Fruit fly (Drosophila melanogaster): ENCODE measurements around the gene CG31606.

Gene CG31606

dm6 chr2L:8159498-8159897 is 12.1 kb downstream of the CG31606 start, which contains the start of the genes PAPLA1 and Rbsn-5 (continued):
- no peak for TF ChIP-seq CG34224 (GFP tag; IDR thresholded peaks at IDR 0.05; ENCODE audit: partially characterized antibody)
- peak; percentile 88 for TF ChIP-seq CG17612 (GFP tag; IDR thresholded peaks at IDR 0.05)
- peak; percentile 94 for TF ChIP-seq dysf (GFP tag; IDR thresholded peaks at IDR 0.05)
- peak; percentile 92 for TF ChIP-seq ci (GFP tag; IDR thresholded peaks at IDR 0.05)
- peak; percentile 35 for TF ChIP-seq CG14965 (GFP tag; optimal IDR thresholded peaks at IDR 0.05; ENCODE audit: borderline replicate concordance)
- peak; percentile 77 for TF ChIP-seq kah (GFP tag; optimal IDR thresholded peaks at IDR 0.05)
- peak; percentile 85 for TF ChIP-seq CG17568 (GFP tag; optimal IDR thresholded peaks at IDR 0.05)
- peak; percentile 91 for TF ChIP-seq C15 (GFP tag; IDR thresholded peaks at IDR 0.05)
- TF ChIP-seq GATAe (GFP tag; conservative IDR thresholded peaks at IDR 0.05): peak; percentile 74
- TF ChIP-seq CG1602 (GFP tag; optimal IDR thresholded peaks at IDR 0.05): peak; percentile 94
- peak; percentile 86 for TF ChIP-seq Awh (GFP tag; IDR thresholded peaks at IDR 0.05)
- TF ChIP-seq CG17361 (GFP tag; IDR thresholded peaks at IDR 0.05): peak; percentile 95
- TF ChIP-seq CG11398 (GFP tag; optimal IDR thresholded peaks at IDR 0.05): peak; percentile 88
- TF ChIP-seq twi (tag; optimal IDR thresholded peaks at IDR 0.05): peak; percentile 80
- no peak for TF ChIP-seq CG2129 (GFP tag; IDR thresholded peaks at IDR 0.05; ENCODE audit: partially characterized antibody)
- TF ChIP-seq CG10431 (GFP tag; optimal IDR thresholded peaks at IDR 0.05): peak; percentile 69
- peak; percentile 93 for TF ChIP-seq CG14014 (GFP tag; IDR thresholded peaks at IDR 0.05)
- peak; percentile 88 for TF ChIP-seq so (GFP tag; IDR thresholded peaks at IDR 0.05)
- TF ChIP-seq lab (GFP tag; optimal IDR thresholded peaks at IDR 0.05): peak; percentile 95
- peak; percentile 43; the same call in 1 of the 2 replicates for TF ChIP-seq dan (GFP tag; IDR thresholded peaks at IDR 0.05)
- TF ChIP-seq Hmx (GFP tag; optimal IDR thresholded peaks at IDR 0.05): peak; percentile 87
- no peak for TF ChIP-seq CG1832 (GFP tag; optimal IDR thresholded peaks at IDR 0.05)
- TF ChIP-seq knrl (GFP tag; IDR thresholded peaks at IDR 0.05; ENCODE audit: partially characterized antibody): peak; percentile 28; the same call in 1 of the 3 replicates
- TF ChIP-seq CG30020 (tag; optimal IDR thresholded peaks at IDR 0.05): peak; percentile 72
- peak; percentile 78 for TF ChIP-seq CG17912 (GFP tag; optimal IDR thresholded peaks at IDR 0.05)
- TF ChIP-seq CG10959 (GFP tag; IDR thresholded peaks at IDR 0.05): peak; percentile 72
- peak; percentile 100 for TF ChIP-seq CG17385 (GFP tag; optimal IDR thresholded peaks at IDR 0.05)
- TF ChIP-seq croc (GFP tag; conservative IDR thresholded peaks at IDR 0.05): peak; percentile 84
- TF ChIP-seq wek (GFP tag; optimal IDR thresholded peaks at IDR 0.05): peak; percentile 66
- peak; percentile 83 for TF ChIP-seq Hey (tag; optimal IDR thresholded peaks at IDR 0.05)
- TF ChIP-seq gt (GFP tag; IDR thresholded peaks at IDR 0.05): peak; percentile 81
- peak; percentile 89 for TF ChIP-seq CG11247 (GFP tag; IDR thresholded peaks at IDR 0.05)
- peak; percentile 93 for TF ChIP-seq Aef1 (GFP tag; IDR thresholded peaks at IDR 0.05)
- TF ChIP-seq repo (GFP tag; optimal IDR thresholded peaks at IDR 0.05): peak; percentile 91
- no peak for TF ChIP-seq CG6791 (GFP tag; IDR thresholded peaks at IDR 0.05; ENCODE audit: partially characterized antibody)
- TF ChIP-seq CG14710 (tag; optimal IDR thresholded peaks at IDR 0.05): peak; percentile 93
- TF ChIP-seq Max (GFP tag; optimal IDR thresholded peaks at IDR 0.05): peak; percentile 96
- peak; percentile 95 for TF ChIP-seq Antp (GFP tag; optimal IDR thresholded peaks at IDR 0.05)
- peak; percentile 93 for TF ChIP-seq emc (GFP tag; optimal IDR thresholded peaks at IDR 0.05)
- TF ChIP-seq psq (GFP tag; optimal IDR thresholded peaks at IDR 0.05): peak; percentile 74
- TF ChIP-seq CG6689 (GFP tag; IDR thresholded peaks at IDR 0.05): peak; percentile 93
- TF ChIP-seq salm (tag; optimal IDR thresholded peaks at IDR 0.05): peak; percentile 82
- no peak for TF ChIP-seq Hr78 (GFP tag; optimal IDR thresholded peaks at IDR 0.05)
- peak; percentile 96 for TF ChIP-seq CG13424 (tag; optimal IDR thresholded peaks at IDR 0.05)
- peak; percentile 94 for TF ChIP-seq az2 (GFP tag; optimal IDR thresholded peaks at IDR 0.05)
- peak; percentile 91 for TF ChIP-seq Meics (GFP tag; optimal IDR thresholded peaks at IDR 0.05)
- peak; percentile 86 for TF ChIP-seq D19A (tag; optimal IDR thresholded peaks at IDR 0.05)
- peak; percentile 95 for TF ChIP-seq fu2 (GFP tag; optimal IDR thresholded peaks at IDR 0.05)
- peak; percentile 92 for TF ChIP-seq Dbx (GFP tag; IDR thresholded peaks at IDR 0.05)
- peak; percentile 91 for TF ChIP-seq chm (GFP tag; IDR thresholded peaks at IDR 0.05)
- peak; percentile 93 to 97 for TF ChIP-seq Pdp1 (GFP tag; optimal IDR thresholded peaks at IDR 0.05)

Measured in whole organism, embryonic.